Worm (Caenorhabditis elegans): Measurements from ENCODE around the gene gcy-32.

gcy-32 gene

ce11 chrV:13906166-13906565, 9.1 kb downstream of the gcy-32 start, which contains the start of gene stdh-1:
TSS of gene stdh-1 (plus strand) at chrV:13906492.
- TF ChIP-seq egl-5 (tag; optimal IDR thresholded peaks at IDR 0.05) (peak; percentile 50), ceh-82 (tag; optimal IDR thresholded peaks at IDR 0.05) (no peak), nfya-1 (tag; optimal IDR thresholded peaks at IDR 0.05; ENCODE audit: insufficient read depth) (peak; percentile 3), elt-2 (tag; optimal IDR thresholded peaks at IDR 0.05) (peak; percentile 48), nhr-11 (tag; optimal IDR thresholded peaks at IDR 0.05) (no peak), hmg-11 (tag; optimal IDR thresholded peaks at IDR 0.05) (peak; percentile 5), pha-4 (tag; optimal IDR thresholded peaks at IDR 0.05) (peak; percentile 22)

ce11 chrV:13904446-13904845, 10.8 kb downstream of the gcy-32 start, which contains the start of gene stdh-3:
TSS of gene stdh-3 (plus strand) at chrV:13904611.
- TF ChIP-seq nhr-77 (tag; optimal IDR thresholded peaks at IDR 0.05) (no peak), lin-15B (tag; optimal IDR thresholded peaks at IDR 0.05) (no peak), nhr-28 (tag; optimal IDR thresholded peaks at IDR 0.05) (no peak)

- TF ChIP-seq aly-2 (tag; optimal IDR thresholded peaks at IDR 0.05) (no peak), nhr-25 (tag; optimal IDR thresholded peaks at IDR 0.05) (no peak), nhr-28 (tag; optimal IDR thresholded peaks at IDR 0.05) (no peak), lin-39 (tag; optimal IDR thresholded peaks at IDR 0.05) (no peak)
Observed at ce11 chrV:13902495-13902894, 12.8 kb downstream of the gcy-32 start, which contains the start of gene C06B3.1. TSS of gene C06B3.1 (plus strand) at chrV:13902795.

ce11 chrV:13899213-13899612, 16.1 kb downstream of the gcy-32 start, which contains the start of gene oac-3:
TSS of gene oac-3 (plus strand) at chrV:13899513.
- TF ChIP-seq nhr-12 (tag; optimal IDR thresholded peaks at IDR 0.05) (no peak), elt-2 (tag; optimal IDR thresholded peaks at IDR 0.05) (no peak), nhr-28 (tag; optimal IDR thresholded peaks at IDR 0.05) (no peak), fos-1 (tag; optimal IDR thresholded peaks at IDR 0.05) (no peak), eor-1 (tag; optimal IDR thresholded peaks at IDR 0.05) (no peak), mml-1 (tag; optimal IDR thresholded peaks at IDR 0.05) (no peak), ceh-9 (tag; optimal IDR thresholded peaks at IDR 0.05) (no peak), mdl-1 (tag; optimal IDR thresholded peaks at IDR 0.05) (no peak), nhr-25 (tag; optimal IDR thresholded peaks at IDR 0.05) (no peak), ceh-16 (tag; optimal IDR thresholded peaks at IDR 0.05) (no peak), egl-5 (tag; optimal IDR thresholded peaks at IDR 0.05) (no peak), hmg-11 (tag; optimal IDR thresholded peaks at IDR 0.05) (no peak), lin-39 (tag; optimal IDR thresholded peaks at IDR 0.05) (no peak), egl-27 (tag; optimal IDR thresholded peaks at IDR 0.05) (no peak), daf-12 (tag; optimal IDR thresholded peaks at IDR 0.05) (no peak), elt-1 (tag; optimal IDR thresholded peaks at IDR 0.05) (no peak), fkh-2 (tag; optimal IDR thresholded peaks at IDR 0.05) (no peak), lin-15B (tag; optimal IDR thresholded peaks at IDR 0.05) (no peak)

ce11 chrV:13898356-13898755, 16.9 kb downstream of the gcy-32 start, which contains the start of gene cyp-35C1:
TSS of gene cyp-35C1 (minus strand) at chrV:13898487.
- TF ChIP-seq pqm-1 (tag; optimal IDR thresholded peaks at IDR 0.05) = peak; percentile 51
- peak; percentile 59 for TF ChIP-seq elt-2 (tag; optimal IDR thresholded peaks at IDR 0.05)
- no peak for TF ChIP-seq nhr-28 (tag; optimal IDR thresholded peaks at IDR 0.05)
- TF ChIP-seq fos-1 (tag; optimal IDR thresholded peaks at IDR 0.05) = no peak

- TF ChIP-seq pqm-1 (tag; optimal IDR thresholded peaks at IDR 0.05) = peak; percentile 92
- TF ChIP-seq elt-2 (tag; optimal IDR thresholded peaks at IDR 0.05) = peak; percentile 93
- TF ChIP-seq unc-39 (tag; optimal IDR thresholded peaks at IDR 0.05) = no peak
Observed at ce11 chrV:13893583-13893982, 21.7 kb downstream of the gcy-32 start.

- TF ChIP-seq ZK546.5 (tag; optimal IDR thresholded peaks at IDR 0.05) (no peak), nhr-25 (tag; optimal IDR thresholded peaks at IDR 0.05) (peak; percentile 48), nhr-43 (tag; optimal IDR thresholded peaks at IDR 0.05; ENCODE audit: poor library complexity, severe bottlenecking) (peak; percentile 71), zag-1 (tag; optimal IDR thresholded peaks at IDR 0.05) (no peak), nhr-23 (tag; optimal IDR thresholded peaks at IDR 0.05) (peak; percentile 53), nhr-11 (tag; optimal IDR thresholded peaks at IDR 0.05) (no peak), nhr-77 (tag; optimal IDR thresholded peaks at IDR 0.05) (no peak), lsy-12 (tag; optimal IDR thresholded peaks at IDR 0.05) (no peak), pqm-1 (tag; optimal IDR thresholded peaks at IDR 0.05) (peak; percentile 18), ama-1 (optimal IDR thresholded peaks at IDR 0.05) (no peak), elt-2 (tag; optimal IDR thresholded peaks at IDR 0.05) (peak; percentile 92), ceh-28 (tag; optimal IDR thresholded peaks at IDR 0.05) (no peak), ztf-4 (tag; optimal IDR thresholded peaks at IDR 0.05) (no peak), hmg-11 (tag; optimal IDR thresholded peaks at IDR 0.05) (peak; percentile 3), nhr-28 (tag; optimal IDR thresholded peaks at IDR 0.05) (no peak), nfya-1 (tag; optimal IDR thresholded peaks at IDR 0.05; ENCODE audit: insufficient read depth) (peak; percentile 18), jun-1 (tag; optimal IDR thresholded peaks at IDR 0.05) (peak; percentile 56), nhr-67 (tag; optimal IDR thresholded peaks at IDR 0.05) (no peak), elt-3 (tag; optimal IDR thresholded peaks at IDR 0.05) (peak; percentile 0 to 46 (median 14)), mdl-1 (tag; optimal IDR thresholded peaks at IDR 0.05) (no peak), lin-15B (tag; optimal IDR thresholded peaks at IDR 0.05) (peak; percentile 54)
Observed at ce11 chrV:13892457-13893375, 22.6 kb downstream of the gcy-32 start, which contains the start of gene sptl-3. TSS of gene sptl-3 (plus strand) at chrV:13893325.

All from whole organism, L3 larva.